Worm (Caenorhabditis elegans): ENCODE results near the gene F40G12.7.

DNA sequence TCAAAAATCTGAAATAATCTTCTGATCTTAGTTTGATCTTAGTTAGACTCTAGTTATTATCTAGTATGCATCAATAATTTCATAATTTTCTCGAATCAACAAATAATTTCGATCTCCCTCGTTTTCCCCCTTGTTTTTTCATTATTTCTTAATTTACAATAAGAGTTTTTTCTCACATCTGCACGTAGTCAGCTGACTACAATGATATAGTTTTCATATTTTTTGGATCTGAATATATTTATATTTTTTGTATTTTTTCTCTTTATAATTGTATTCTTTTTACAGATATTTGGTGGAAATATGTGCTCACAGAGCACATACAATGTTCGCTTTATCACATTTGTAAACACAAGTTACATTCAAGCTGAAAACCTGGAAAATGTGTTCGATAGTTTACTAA lies 30.5 kb upstream of the F40G12.7 start, which contains the start of gene sre-7:
- TF ChIP-seq ceh-19 (GFP tag; optimal IDR thresholded peaks at IDR 0.05) (no peak), mec-3 (tag; optimal IDR thresholded peaks at IDR 0.05; ENCODE audit: borderline replicate concordance) (no peak), elt-2 (tag; optimal IDR thresholded peaks at IDR 0.05) (no peak), ceh-30 (tag; optimal IDR thresholded peaks at IDR 0.05) (no peak)
